Worm (Caenorhabditis elegans) whole organism, L4 larva: ENCODE results near the gene T08D10.3.

Experiments used
- F37D6.2 ChIP-seq: sonication (generic microtip); optimal IDR thresholded peaks from 2 replicates; lab custom pipeline; 2016; ENCODE audit warnings: mild to moderate bottlenecking, missing genetic modification characterization, missing compliant biosample characterization
- F49E8.2 ChIP-seq: sonication (generic microtip); optimal IDR thresholded peaks from 2 replicates; lab custom pipeline; 2016; ENCODE audit warnings: missing compliant biosample characterization, mild to moderate bottlenecking, missing genetic modification characterization, borderline replicate concordance
- T20F7.1 ChIP-seq: fragments of 200-800 bp; sonication (Bioruptor generic); optimal IDR thresholded peaks from 2 replicates; lab custom pipeline; 2018; ENCODE audit warnings: mild to moderate bottlenecking, missing genetic modification characterization, missing compliant biosample characterization
- Y48G9A.11 ChIP-seq: fragments of 200-800 bp; sonication (Bioruptor generic); IDR thresholded peaks from 2 replicates; pipeline ENCODE4 v1.3.6; 2022; ENCODE audit warnings: missing genetic modification reagents, missing genetic modification characterization, missing compliant biosample characterization
- ZK337.2 ChIP-seq: fragments of 200-800 bp; sonication (Bioruptor generic); IDR thresholded peaks from 2 replicates; pipeline ENCODE4 v1.3.6; 2022; ENCODE audit warnings: missing genetic modification reagents, missing genetic modification characterization, missing compliant biosample characterization
- ZK546.5 ChIP-seq, 2 experiments: sonication (generic microtip); optimal IDR thresholded peaks; 2 replicates each; lab custom pipeline; 2017; ENCODE audit warnings: missing biosample characterization in 2 of 2, missing genetic modification characterization in 2 of 2
- ama-1 ChIP-seq: fragments of 150-350 bp; optimal IDR thresholded peaks from 2 replicates; lab custom pipeline; 2014; ENCODE audit warnings: inconsistent platforms, mixed read lengths
- arid-1 ChIP-seq: fragments of 200-800 bp; sonication (Bioruptor generic); conservative IDR thresholded peaks from 2 replicates; pipeline ENCODE4 v1.3.6; 2022; ENCODE audit warnings: missing genetic modification reagents, missing genetic modification characterization, missing compliant biosample characterization
- ceh-20 ChIP-seq: fragments of 200-800 bp; sonication (Bioruptor generic); IDR thresholded peaks from 2 replicates; pipeline ENCODE4 v1.3.6; 2022; ENCODE audit warnings: missing genetic modification reagents, missing genetic modification characterization, missing compliant biosample characterization
- ceh-44 ChIP-seq: fragments of 200-800 bp; sonication (Bioruptor generic); IDR thresholded peaks from 2 replicates; pipeline ENCODE4 v1.3.6; 2022; ENCODE audit warnings: missing genetic modification reagents, missing genetic modification characterization, missing compliant biosample characterization
- ceh-62 ChIP-seq: sonication (generic microtip); optimal IDR thresholded peaks from 2 replicates; lab custom pipeline; 2017; ENCODE audit warnings: missing biosample characterization, missing genetic modification characterization
- cey-2 ChIP-seq: sonication (generic microtip); optimal IDR thresholded peaks from 3 replicates; lab custom pipeline; 2017; ENCODE audit warnings: missing genetic modification characterization, mild to moderate bottlenecking, missing compliant biosample characterization, antibody characterized with exemption, borderline replicate concordance; ENCODE audit not compliant: insufficient read depth
- ctbp-1 ChIP-seq: fragments of 200-800 bp; sonication (Bioruptor generic); IDR thresholded peaks from 2 replicates; pipeline ENCODE4 v1.3.6; 2022; ENCODE audit warnings: missing genetic modification reagents, missing genetic modification characterization, missing compliant biosample characterization
- daf-12 ChIP-seq: fragments of 150-350 bp; optimal IDR thresholded peaks from 2 replicates; lab custom pipeline; 2014; ENCODE audit warnings: missing biosample characterization, missing genetic modification reagents, missing genetic modification characterization
- daf-16 ChIP-seq, 3 experiments: sonication (generic microtip); optimal IDR thresholded peaks; 2 replicates each; lab custom pipeline; 2016 to 2017; ENCODE audit warnings: missing genetic modification characterization in 3 of 3, missing genetic modification reagents in 3 of 3, mild to moderate bottlenecking in 2 of 3, missing compliant biosample characterization in 2 of 3, missing biosample characterization in 1 of 3, moderate library complexity in 1 of 3
- daf-19 ChIP-seq: fragments of 200-800 bp; sonication (Bioruptor generic); conservative IDR thresholded peaks from 2 replicates; pipeline ENCODE4 v1.3.6; 2022; ENCODE audit warnings: missing genetic modification characterization, missing compliant biosample characterization
- dmd-6 ChIP-seq: fragments of 200-800 bp; sonication (Bioruptor generic); IDR thresholded peaks from 2 replicates; pipeline ENCODE4 v1.3.6; 2022; ENCODE audit warnings: missing genetic modification reagents, missing genetic modification characterization, missing compliant biosample characterization
- dmd-9 ChIP-seq: fragments of 200-800 bp; sonication (Bioruptor generic); IDR thresholded peaks from 2 replicates; pipeline ENCODE4 v1.3.6; 2022; ENCODE audit warnings: missing genetic modification reagents, missing genetic modification characterization, missing compliant biosample characterization
- dpl-1 ChIP-seq: fragments of 150-350 bp; optimal IDR thresholded peaks from 2 replicates; lab custom pipeline; 2014; ENCODE audit warnings: missing biosample characterization, missing genetic modification reagents, missing genetic modification characterization
- dve-1 ChIP-seq: sonication (generic microtip); optimal IDR thresholded peaks from 2 replicates; lab custom pipeline; 2017; ENCODE audit warnings: antibody characterized with exemption, mild to moderate bottlenecking, missing genetic modification characterization, missing compliant biosample characterization; ENCODE audit not compliant: insufficient read depth
- egl-27 ChIP-seq: sonication (generic microtip); optimal IDR thresholded peaks from 3 replicates; lab custom pipeline; 2017; ENCODE audit warnings: missing biosample characterization, missing genetic modification reagents, missing genetic modification characterization
- fos-1 ChIP-seq: fragments of 150-350 bp; optimal IDR thresholded peaks from 2 replicates; lab custom pipeline; 2014; ENCODE audit warnings: missing biosample characterization, missing genetic modification characterization
- hmg-1.1 ChIP-seq: fragments of 200-800 bp; sonication (Bioruptor generic); IDR thresholded peaks from 2 replicates; pipeline ENCODE4 v1.3.6; 2022; ENCODE audit warnings: missing genetic modification reagents, missing genetic modification characterization, missing compliant biosample characterization
- lim-7 ChIP-seq: fragments of 200-800 bp; sonication (Bioruptor generic); IDR thresholded peaks from 2 replicates; pipeline ENCODE4 v1.3.6; 2022; ENCODE audit warnings: missing genetic modification characterization, missing compliant biosample characterization
- lin-13 ChIP-seq: fragments of 150-350 bp; optimal IDR thresholded peaks from 2 replicates; lab custom pipeline; 2014; ENCODE audit warnings: missing biosample characterization, missing genetic modification reagents, missing genetic modification characterization
- lin-29 ChIP-seq: fragments of 200-800 bp; sonication (Bioruptor generic); IDR thresholded peaks from 2 replicates; pipeline ENCODE4 v1.3.6; 2022; ENCODE audit warnings: missing genetic modification reagents, missing genetic modification characterization, missing compliant biosample characterization
- lin-39 ChIP-seq: fragments of 150-350 bp; optimal IDR thresholded peaks from 2 replicates; lab custom pipeline; 2014; ENCODE audit warnings: missing biosample characterization, missing genetic modification reagents, missing genetic modification characterization
- lir-3 ChIP-seq: sonication (generic microtip); optimal IDR thresholded peaks from 2 replicates; lab custom pipeline; 2016; ENCODE audit warnings: mild to moderate bottlenecking, missing genetic modification characterization, missing compliant biosample characterization
- lsy-2 ChIP-seq, 2 experiments: fragments of 150-350 bp in 1 of 2; sonication (generic microtip) in 1 of 2; optimal IDR thresholded peaks; 2 replicates each; lab custom pipeline; 2014 to 2017; ENCODE audit warnings: missing biosample characterization in 2 of 2, missing genetic modification characterization in 2 of 2
- madf-5 ChIP-seq, 2 experiments: fragments of 200-800 bp; sonication (Bioruptor generic); IDR thresholded peaks; 2 replicates each; pipeline ENCODE4 v1.3.6; 2022; ENCODE audit warnings: missing compliant biosample characterization in 2 of 2, missing genetic modification characterization in 2 of 2
- madf-9 ChIP-seq: fragments of 200-800 bp; sonication (Bioruptor generic); conservative IDR thresholded peaks from 2 replicates; pipeline ENCODE4 v1.3.6; 2022; ENCODE audit warnings: missing genetic modification reagents, missing genetic modification characterization, missing compliant biosample characterization
- mdt-29 ChIP-seq: fragments of 200-800 bp; sonication (Bioruptor generic); IDR thresholded peaks from 2 replicates; pipeline ENCODE4 v1.3.6; 2022; ENCODE audit warnings: missing genetic modification reagents, missing genetic modification characterization, missing compliant biosample characterization
- mes-2 ChIP-seq: sonication (generic microtip); optimal IDR thresholded peaks from 2 replicates; lab custom pipeline; 2016; ENCODE audit warnings: missing genotype, mild to moderate bottlenecking, missing genetic modification characterization, missing compliant biosample characterization; ENCODE audit not compliant: poor library complexity, severe bottlenecking
- mxl-3 ChIP-seq: fragments of 200-800 bp; sonication (Bioruptor generic); optimal IDR thresholded peaks from 2 replicates; lab custom pipeline; 2018; ENCODE audit warnings: mild to moderate bottlenecking, missing genetic modification characterization, missing compliant biosample characterization
- nhr-10 ChIP-seq: fragments of 150-350 bp; optimal IDR thresholded peaks from 2 replicates; lab custom pipeline; 2014; ENCODE audit warnings: missing biosample characterization, missing genetic modification characterization
- nhr-11 ChIP-seq: fragments of 150-350 bp; optimal IDR thresholded peaks from 2 replicates; lab custom pipeline; 2014; ENCODE audit warnings: missing biosample characterization, missing genetic modification characterization
- nhr-237 ChIP-seq: sonication (generic microtip); optimal IDR thresholded peaks from 2 replicates; lab custom pipeline; 2017; ENCODE audit warnings: missing biosample characterization, missing genetic modification characterization
- nhr-42 ChIP-seq: fragments of 200-800 bp; sonication (Bioruptor generic); IDR thresholded peaks from 2 replicates; pipeline ENCODE4 v1.3.6; 2022; ENCODE audit warnings: missing genetic modification characterization, missing compliant biosample characterization
- nhr-48 ChIP-seq: sonication (generic microtip); optimal IDR thresholded peaks from 2 replicates; lab custom pipeline; 2016; ENCODE audit warnings: mild to moderate bottlenecking, missing genetic modification characterization, missing compliant biosample characterization
- nhr-77 ChIP-seq: fragments of 150-350 bp; optimal IDR thresholded peaks from 2 replicates; lab custom pipeline; 2014; ENCODE audit warnings: missing biosample characterization, missing genetic modification characterization
- php-3 ChIP-seq: fragments of 200-800 bp; sonication (Bioruptor generic); IDR thresholded peaks from 2 replicates; pipeline ENCODE4 v1.3.6; 2022; ENCODE audit warnings: missing genetic modification reagents, missing genetic modification characterization, missing compliant biosample characterization
- pqm-1 ChIP-seq: sonication (generic microtip); optimal IDR thresholded peaks from 2 replicates; lab custom pipeline; 2017; ENCODE audit warnings: missing biosample characterization, missing genetic modification characterization
- sdz-12 ChIP-seq: fragments of 200-800 bp; sonication (Bioruptor generic); optimal IDR thresholded peaks from 2 replicates; lab custom pipeline; 2018; ENCODE audit warnings: mild to moderate bottlenecking, missing genetic modification characterization, missing compliant biosample characterization
- snpc-1.2 ChIP-seq: fragments of 200-800 bp; sonication (Bioruptor generic); IDR thresholded peaks from 2 replicates; pipeline ENCODE4 v1.3.6; 2022; ENCODE audit warnings: missing genetic modification reagents, missing genetic modification characterization, missing compliant biosample characterization
- spr-1 ChIP-seq: sonication (generic microtip); optimal IDR thresholded peaks from 2 replicates; lab custom pipeline; 2016; ENCODE audit warnings: mild to moderate bottlenecking, missing genetic modification characterization, missing compliant biosample characterization
- spr-3 ChIP-seq: fragments of 200-800 bp; sonication (Bioruptor generic); optimal IDR thresholded peaks from 2 replicates; lab custom pipeline; 2018; ENCODE audit warnings: mild to moderate bottlenecking, missing genetic modification characterization, missing compliant biosample characterization
- tag-97 ChIP-seq: fragments of 200-800 bp; sonication (Bioruptor generic); IDR thresholded peaks from 2 replicates; pipeline ENCODE4 v1.3.6; 2022; ENCODE audit warnings: missing genetic modification characterization, missing compliant biosample characterization
- tra-1 ChIP-seq: fragments of 200-800 bp; sonication (Bioruptor generic); IDR thresholded peaks from 2 replicates; pipeline ENCODE4 v1.3.6; 2022; ENCODE audit warnings: missing genetic modification reagents, missing genetic modification characterization, missing compliant biosample characterization
- vab-7 ChIP-seq: fragments of 200-800 bp; sonication (Bioruptor generic); IDR thresholded peaks from 2 replicates; pipeline ENCODE4 v1.3.6; 2022; ENCODE audit warnings: missing genetic modification reagents, missing genetic modification characterization, missing compliant biosample characterization
- zfp-3 ChIP-seq: fragments of 200-800 bp; sonication (Bioruptor generic); conservative IDR thresholded peaks from 2 replicates; pipeline ENCODE4 v1.3.6; 2022; ENCODE audit warnings: missing genetic modification reagents, missing genetic modification characterization, missing compliant biosample characterization
- zip-11 ChIP-seq: fragments of 200-800 bp; sonication (Bioruptor generic); IDR thresholded peaks from 2 replicates; pipeline ENCODE4 v1.3.6; 2022; ENCODE audit warnings: missing genetic modification characterization, missing compliant biosample characterization
- zip-2 ChIP-seq: fragments of 150-350 bp; optimal IDR thresholded peaks from 2 replicates; lab custom pipeline; 2014; ENCODE audit warnings: missing biosample characterization, missing genetic modification characterization

T08D10.3 gene

DNA sequence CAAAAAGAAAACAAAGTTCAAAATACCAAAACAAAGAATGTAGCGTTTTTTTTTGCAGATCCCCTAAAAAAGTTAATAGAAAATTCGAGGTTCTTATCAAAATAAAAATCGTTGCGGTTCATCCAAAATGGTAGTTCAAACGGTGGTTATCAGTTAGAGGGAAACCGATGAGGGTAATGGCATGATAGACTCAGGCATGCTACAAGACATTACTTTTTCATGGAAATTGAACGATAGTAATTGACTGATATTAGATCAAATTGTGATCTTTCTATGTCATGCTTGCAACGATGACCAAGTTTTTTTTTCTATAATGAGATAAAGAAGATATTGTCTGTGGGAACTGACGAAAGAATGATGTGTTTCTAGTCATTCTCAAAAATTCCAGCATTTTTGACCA lies 9.3 kb downstream of the T08D10.3 start (continued):
- TF ChIP-seq dmd-9 (GFP tag; lab: Robert Waterston, UW), result no peak
- 0 out of 2 replicates have a peak, but pooled peaks have one; percentile 16 for TF ChIP-seq ceh-20 (GFP tag; lab: Robert Waterston, UW)
- TF ChIP-seq egl-27 (tag; lab: Kevin White, UChicago), result no peak
- TF ChIP-seq ZK337.2 (GFP tag; lab: Robert Waterston, UW), result no peak
- TF ChIP-seq fos-1 (tag; lab: Kevin White, UChicago), result no peak
- TF ChIP-seq lin-29, result no peak
- no peak for TF ChIP-seq Y48G9A.11 (GFP tag; lab: Robert Waterston, UW)
- TF ChIP-seq daf-12 (tag; lab: Kevin White, UChicago), result no peak
- peak; percentile 87 for TF ChIP-seq dmd-6
- no peak for TF ChIP-seq ZK546.5 (tag; optimal IDR thresholded peaks at IDR 0.05; lab: Kevin White, UChicago)
- TF ChIP-seq vab-7, result no peak
- TF ChIP-seq mdt-29 (GFP tag; lab: Robert Waterston, UW), result no peak
- TF ChIP-seq madf-9 (GFP tag; lab: Robert Waterston, UW), result no peak
- no peak for TF ChIP-seq lir-3 (tag; lab: Kevin White, UChicago)
- TF ChIP-seq daf-19, result no peak
- no peak for TF ChIP-seq zfp-3 (GFP tag; lab: Robert Waterston, UW)
- TF ChIP-seq lin-39, result no peak
- TF ChIP-seq spr-1, result no peak
- TF ChIP-seq tra-1 (GFP tag; lab: Robert Waterston, UW), result peak; percentile 90
- TF ChIP-seq spr-3 (GFP tag; lab: Kevin White, UChicago), result no peak
- peak; percentile 50 for TF ChIP-seq nhr-48 (tag; lab: Kevin White, UChicago)
- TF ChIP-seq ceh-62, result no peak
- no peak for TF ChIP-seq ama-1
- no peak for TF ChIP-seq F49E8.2 (tag; lab: Kevin White, UChicago)
- TF ChIP-seq ceh-44 (GFP tag; lab: Robert Waterston, UW), result no peak
- peak; percentile 75 for TF ChIP-seq dve-1 (tag; lab: Kevin White, UChicago)
- no peak for TF ChIP-seq arid-1 (GFP tag; lab: Robert Waterston, UW)
- no peak for TF ChIP-seq madf-5 (GFP tag; IDR thresholded peaks at IDR 0.05; lab: Robert Waterston, UW)
- peak; percentile 32 for TF ChIP-seq nhr-77 (tag; lab: Kevin White, UChicago)
- no peak for TF ChIP-seq nhr-42 (GFP tag; lab: Robert Waterston, UW)
- no peak for TF ChIP-seq nhr-11 (tag; lab: Kevin White, UChicago)
- no peak for TF ChIP-seq dpl-1
- no peak for TF ChIP-seq cey-2 (tag; lab: Kevin White, UChicago)
- TF ChIP-seq snpc-1.2 (GFP tag; lab: Robert Waterston, UW), result no peak
- TF ChIP-seq pqm-1 (tag; lab: Kevin White, UChicago), result peak; percentile 91
- TF ChIP-seq lin-13, result no peak
- peak; percentile 81 for TF ChIP-seq php-3
- TF ChIP-seq tag-97 (GFP tag; lab: Robert Waterston, UW), result no peak
- no peak for TF ChIP-seq T20F7.1 (GFP tag; lab: Kevin White, UChicago)
- TF ChIP-seq nhr-237, result no peak
- no peak for TF ChIP-seq hmg-1.1 (GFP tag; lab: Robert Waterston, UW)
- no peak for TF ChIP-seq daf-16 (GFP tag; optimal IDR thresholded peaks at IDR 0.05; lab: Kevin White, UChicago)
- peak; percentile 76 for TF ChIP-seq daf-16 (tag; optimal IDR thresholded peaks at IDR 0.05; lab: Kevin White, UChicago)
- no peak for TF ChIP-seq mxl-3 (GFP tag; lab: Kevin White, UChicago)
- no peak for TF ChIP-seq ctbp-1 (GFP tag; lab: Robert Waterston, UW)
- no peak for TF ChIP-seq lim-7 (GFP tag; lab: Robert Waterston, UW)
- no peak for TF ChIP-seq F37D6.2 (tag; lab: Kevin White, UChicago)
- TF ChIP-seq mes-2 (tag; lab: Kevin White, UChicago), result no peak
- TF ChIP-seq sdz-12 (GFP tag; lab: Kevin White, UChicago), result no peak
- TF ChIP-seq lsy-2 (tag; optimal IDR thresholded peaks at IDR 0.05; lab: Kevin White, UChicago), result no peak
- TF ChIP-seq zip-11 (GFP tag; lab: Robert Waterston, UW), result no peak
- no peak for TF ChIP-seq zip-2
- no peak for TF ChIP-seq nhr-10 (tag; lab: Kevin White, UChicago)
